Fruit fly (Drosophila melanogaster) whole organism, embryonic: ENCODE measurements around the gene CG7409.

ENCODE experiments used
- Atf3 ChIP-seq: fragments of 200-800 bp; sonication (Bioruptor generic); optimal IDR thresholded peaks from 3 replicates; lab custom pipeline; 2016; ENCODE audit warnings: missing biosample characterization, missing genetic modification characterization
- CG10366 ChIP-seq: fragments of 200-800 bp; sonication (Bioruptor generic); IDR thresholded peaks from 2 replicates; pipeline ENCODE4 v1.3.6; 2022; ENCODE audit warnings: missing biosample characterization, missing genetic modification characterization
- CG10462 ChIP-seq: fragments of 200-800 bp; sonication (Bioruptor generic); optimal IDR thresholded peaks from 2 replicates; lab custom pipeline; 2016; ENCODE audit warnings: missing biosample characterization, missing genetic modification characterization
- CG11093 ChIP-seq: fragments of 200-800 bp; sonication (Bioruptor generic); IDR thresholded peaks from 3 replicates; pipeline ENCODE4 v1.3.6; 2022; ENCODE audit warnings: missing biosample characterization, missing genetic modification characterization
- CG12071 ChIP-seq: fragments of 200-800 bp; sonication (Bioruptor generic); optimal IDR thresholded peaks from 3 replicates; lab custom pipeline; 2018; ENCODE audit warnings: missing biosample characterization, mild to moderate bottlenecking, missing genetic modification characterization
- CG13894 ChIP-seq: fragments of 200-800 bp; sonication (Bioruptor generic); optimal IDR thresholded peaks from 3 replicates; lab custom pipeline; 2018; ENCODE audit warnings: missing biosample characterization, mild to moderate bottlenecking, missing genetic modification characterization, moderate library complexity
- CG14710 ChIP-seq: fragments of 200-800 bp; sonication (Bioruptor generic); optimal IDR thresholded peaks from 3 replicates; lab custom pipeline; 2019; ENCODE audit warnings: missing biosample characterization, mild to moderate bottlenecking, missing genetic modification characterization, moderate library complexity
- CG14860 ChIP-seq: fragments of 200-800 bp; sonication (Bioruptor generic); IDR thresholded peaks from 3 replicates; pipeline ENCODE4 v1.3.6; 2022; ENCODE audit warnings: missing biosample characterization, missing genetic modification characterization; ENCODE audit not compliant: partially characterized antibody
- CG15514 ChIP-seq: fragments of 200-800 bp; sonication (Bioruptor generic); optimal IDR thresholded peaks from 3 replicates; lab custom pipeline; 2017; ENCODE audit warnings: missing biosample characterization, missing genetic modification characterization, mild to moderate bottlenecking, moderate library complexity, missing genetic modification reagents
- CG18011 ChIP-seq: fragments of 200-800 bp; sonication (Bioruptor generic); optimal IDR thresholded peaks from 2 replicates; lab custom pipeline; 2017; ENCODE audit warnings: missing biosample characterization, missing genetic modification characterization, mild to moderate bottlenecking, moderate library complexity, missing genotype
- CG18476 ChIP-seq: fragments of 200-800 bp; sonication (Bioruptor generic); optimal IDR thresholded peaks from 2 replicates; lab custom pipeline; 2016; ENCODE audit warnings: missing biosample characterization, mild to moderate bottlenecking, missing genetic modification characterization
- CG2199 ChIP-seq: fragments of 200-800 bp; sonication (Bioruptor generic); IDR thresholded peaks from 3 replicates; pipeline ENCODE4 v1.3.6; 2022; ENCODE audit warnings: missing biosample characterization, missing genetic modification characterization
- CG32532 ChIP-seq: fragments of 200-800 bp; sonication (Bioruptor generic); IDR thresholded peaks from 2 replicates; pipeline ENCODE4 v1.3.6; 2022; ENCODE audit warnings: missing biosample characterization, missing genetic modification characterization
- CG4707 ChIP-seq: fragments of 200-800 bp; sonication (Bioruptor generic); optimal IDR thresholded peaks from 2 replicates; lab custom pipeline; 2018; ENCODE audit warnings: missing biosample characterization, mild to moderate bottlenecking, missing genetic modification characterization, moderate library complexity
- CG9215 ChIP-seq: fragments of 200-800 bp; sonication (Bioruptor generic); IDR thresholded peaks from 2 replicates; pipeline ENCODE4 v1.3.6; 2022; ENCODE audit warnings: missing biosample characterization, missing genetic modification characterization
- CG9797 ChIP-seq: fragments of 200-800 bp; sonication (Bioruptor generic); optimal IDR thresholded peaks from 3 replicates; lab custom pipeline; 2018; ENCODE audit warnings: missing biosample characterization, mild to moderate bottlenecking, missing genetic modification characterization
- Dbx ChIP-seq: fragments of 200-800 bp; sonication (Bioruptor generic); IDR thresholded peaks from 3 replicates; pipeline ENCODE4 v1.3.6; 2022; ENCODE audit warnings: missing biosample characterization, missing genetic modification characterization
- Dip3 ChIP-seq: fragments of 200-800 bp; sonication (Bioruptor generic); optimal IDR thresholded peaks from 3 replicates; lab custom pipeline; 2016; ENCODE audit warnings: missing biosample characterization, missing genetic modification characterization
- Drgx ChIP-seq: fragments of 200-800 bp; sonication (Bioruptor generic); IDR thresholded peaks from 2 replicates; pipeline ENCODE4 v1.3.6; 2022; ENCODE audit warnings: missing biosample characterization, missing genetic modification characterization
- Eip74EF ChIP-seq, 2 experiments: fragments of 200-800 bp in 1 of 2; fragments of >200 bp in 1 of 2; sonication (Bioruptor generic) in 1 of 2; optimal IDR thresholded peaks; 2 replicates each; lab custom pipeline; 2017 to 2019; ENCODE audit warnings: missing biosample characterization in 2 of 2, missing genetic modification characterization in 2 of 2, mild to moderate bottlenecking in 1 of 2, moderate library complexity in 1 of 2
- Gug ChIP-seq: fragments of 200-800 bp; sonication (Bioruptor generic); IDR thresholded peaks from 4 replicates; pipeline ENCODE4 v1.3.6; 2022; ENCODE audit warnings: missing biosample characterization, missing genetic modification characterization
- Hr3 ChIP-seq: fragments of 200-800 bp; sonication (Bioruptor generic); optimal IDR thresholded peaks from 3 replicates; lab custom pipeline; 2016; ENCODE audit warnings: missing biosample characterization, missing genetic modification characterization
- Nf-YA ChIP-seq: fragments of 200-800 bp; sonication (Bioruptor generic); IDR thresholded peaks from 2 replicates; pipeline ENCODE4 v1.3.6; 2022; ENCODE audit warnings: missing biosample characterization, missing genetic modification characterization
- Pdp1 ChIP-seq, 2 experiments: fragments of 200-800 bp; sonication (Bioruptor generic); optimal IDR thresholded peaks; 3 replicates each; lab custom pipeline; 2016; ENCODE audit warnings: missing biosample characterization in 2 of 2, missing genetic modification characterization in 2 of 2, mild to moderate bottlenecking in 1 of 2, moderate library complexity in 1 of 2
- Ssrp ChIP-seq: fragments of 200-800 bp; sonication (Bioruptor generic); optimal IDR thresholded peaks from 2 replicates; lab custom pipeline; 2018; ENCODE audit warnings: missing biosample characterization, mild to moderate bottlenecking, missing genetic modification characterization, moderate library complexity
- ac ChIP-seq: fragments of 200-800 bp; sonication (Bioruptor generic); optimal IDR thresholded peaks from 3 replicates; lab custom pipeline; 2017; ENCODE audit warnings: missing biosample characterization, mild to moderate bottlenecking, missing genetic modification characterization
- az2 ChIP-seq: fragments of 200-800 bp; sonication (Bioruptor generic); optimal IDR thresholded peaks from 3 replicates; lab custom pipeline; 2016; ENCODE audit warnings: missing biosample characterization, missing genetic modification characterization
- chinmo ChIP-seq: fragments of 200-800 bp; sonication (Bioruptor generic); IDR thresholded peaks from 4 replicates; pipeline ENCODE4 v1.3.6; 2022; ENCODE audit warnings: missing biosample characterization, missing genetic modification characterization; ENCODE audit not compliant: partially characterized antibody
- cwo ChIP-seq: fragments of 200-800 bp; sonication (Bioruptor generic); optimal IDR thresholded peaks from 3 replicates; lab custom pipeline; 2017; ENCODE audit warnings: missing biosample characterization, missing genetic modification characterization, mild to moderate bottlenecking, moderate library complexity, missing genetic modification reagents
- dysf ChIP-seq: fragments of 200-800 bp; sonication (Bioruptor generic); IDR thresholded peaks from 3 replicates; pipeline ENCODE4 v1.3.6; 2022; ENCODE audit warnings: missing biosample characterization, missing genetic modification characterization
- eve ChIP-seq, 2 experiments: fragments of >200 bp; optimal IDR thresholded peaks; 2 replicates each; lab custom pipeline; 2017; ENCODE audit warnings: missing biosample characterization in 2 of 2, missing genetic modification characterization in 2 of 2
- ftz-f1 ChIP-seq: fragments of 200-800 bp; sonication (Bioruptor generic); optimal IDR thresholded peaks from 2 replicates; lab custom pipeline; 2016; ENCODE audit warnings: missing biosample characterization, missing genetic modification characterization
- gcm ChIP-seq: fragments of 200-800 bp; sonication (Bioruptor generic); optimal IDR thresholded peaks from 2 replicates; lab custom pipeline; 2019; ENCODE audit warnings: missing biosample characterization, mild to moderate bottlenecking, missing genetic modification characterization, moderate library complexity
- her ChIP-seq: fragments of 200-800 bp; sonication (Bioruptor generic); optimal IDR thresholded peaks from 2 replicates; lab custom pipeline; 2016; ENCODE audit warnings: missing biosample characterization, missing genetic modification characterization
- nau ChIP-seq: fragments of 200-800 bp; sonication (Bioruptor generic); optimal IDR thresholded peaks from 3 replicates; lab custom pipeline; 2017; ENCODE audit warnings: missing biosample characterization, mild to moderate bottlenecking, missing genetic modification characterization, missing genetic modification reagents
- odd ChIP-seq: fragments of 200-800 bp; sonication (Bioruptor generic); optimal IDR thresholded peaks from 2 replicates; lab custom pipeline; 2017; ENCODE audit warnings: missing biosample characterization, mild to moderate bottlenecking, missing genetic modification characterization
- rib ChIP-seq: fragments of 200-800 bp; sonication (Bioruptor generic); IDR thresholded peaks from 2 replicates; pipeline ENCODE4 v1.3.6; 2022; ENCODE audit warnings: missing biosample characterization, missing genetic modification characterization
- sd ChIP-seq: fragments of 200-800 bp; sonication (Bioruptor generic); optimal IDR thresholded peaks from 3 replicates; lab custom pipeline; 2018; ENCODE audit warnings: missing biosample characterization, mild to moderate bottlenecking, missing genetic modification characterization, moderate library complexity
- sima ChIP-seq: fragments of 200-800 bp; sonication (Bioruptor generic); optimal IDR thresholded peaks from 2 replicates; lab custom pipeline; 2016; ENCODE audit warnings: missing biosample characterization, missing genetic modification characterization
- tgo ChIP-seq: fragments of 200-800 bp; sonication (Bioruptor generic); IDR thresholded peaks from 3 replicates; pipeline ENCODE4 v1.3.6; 2022; ENCODE audit warnings: missing biosample characterization, missing genetic modification characterization
- unc-4 ChIP-seq: fragments of 200-800 bp; sonication (Bioruptor generic); IDR thresholded peaks from 2 replicates; pipeline ENCODE4 v1.3.6; 2022; ENCODE audit warnings: missing biosample characterization, missing genetic modification characterization; ENCODE audit not compliant: partially characterized antibody

CG7409 gene

dm6 chr3L:7783383-7783782 lies 29.2 kb downstream of the CG7409 start (continued):
- TF ChIP-seq Dip3 (no peak), sima (GFP tag; lab: Kevin White, UChicago) (no peak), Pdp1 (GFP tag; optimal IDR thresholded peaks at IDR 0.05; lab: Kevin White, UChicago) (no peak), Hr3 (peak; percentile 5), CG14710 (tag; lab: Kevin White, UChicago) (no peak), odd (GFP tag; lab: Kevin White, UChicago) (no peak), Ssrp (tag; lab: Kevin White, UChicago) (peak; percentile 3), unc-4 (GFP tag; lab: Robert Waterston, UW) (no peak), CG12071 (GFP tag; lab: Kevin White, UChicago) (peak; percentile 1), Dbx (GFP tag; lab: Robert Waterston, UW) (peak; percentile 29; the same call in 1 of the 3 replicates), Drgx (GFP tag; lab: Robert Waterston, UW) (peak; percentile 83), cwo (GFP tag; lab: Kevin White, UChicago) (no peak), CG4707 (GFP tag; lab: Kevin White, UChicago) (no peak), CG9797 (GFP tag; lab: Kevin White, UChicago) (no peak), tgo (GFP tag; lab: Robert Waterston, UW) (peak; percentile 48; the same call in 1 of the 3 replicates), Gug (GFP tag; lab: Robert Waterston, UW) (0 out of 4 replicates have a peak, but pooled peaks have one; percentile 15), CG18476 (GFP tag; lab: Kevin White, UChicago) (no peak), ac (GFP tag; lab: Kevin White, UChicago) (no peak), CG15514 (GFP tag; lab: Kevin White, UChicago) (no peak), her (GFP tag; lab: Kevin White, UChicago) (no peak), CG32532 (GFP tag; lab: Robert Waterston, UW) (0 out of 2 replicates have a peak, but pooled peaks have one; percentile 23), dysf (GFP tag; lab: Robert Waterston, UW) (peak; percentile 55; the same call in 1 of the 3 replicates), CG18011 (no peak), CG11093 (GFP tag; lab: Robert Waterston, UW) (no peak), Nf-YA (GFP tag; lab: Robert Waterston, UW) (no peak), az2 (peak; percentile 0), gcm (GFP tag; lab: Kevin White, UChicago) (no peak), eve (GFP tag; optimal IDR thresholded peaks at IDR 0.05; lab: Kevin White, UChicago) (peak in 1 of 2 experiments; percentile 24), rib (GFP tag; lab: Robert Waterston, UW) (no peak), Atf3 (no peak), CG10366 (GFP tag; lab: Robert Waterston, UW) (peak; percentile 33; the same call in 1 of the 2 replicates), CG14860 (GFP tag; lab: Robert Waterston, UW) (no peak)
- TF ChIP-seq, all 482 proteins: peak for 77

dm6 chr3L:7786263-7786662 lies 32.1 kb downstream of the CG7409 start:
- TF ChIP-seq CG9215 (GFP tag; lab: Robert Waterston, UW) (no peak), CG12071 (GFP tag; lab: Kevin White, UChicago) (no peak), sd (tag; lab: Kevin White, UChicago) (peak; percentile 87), Eip74EF (GFP tag; optimal IDR thresholded peaks at IDR 0.05; lab: Kevin White, UChicago) (peak in 1 of 2 experiments; percentile 88), nau (no peak), CG10462 (no peak), chinmo (GFP tag; lab: Robert Waterston, UW) (peak; percentile 84; the same call in 1 of the 4 replicates), CG13894 (tag; lab: Kevin White, UChicago) (no peak), ftz-f1 (GFP tag; lab: Kevin White, UChicago) (peak; percentile 10), CG2199 (no peak)
